Worm (Caenorhabditis elegans) whole organism, L2 larva: ENCODE data around the gene tsen-34.

Experiments
- C34F6.9 ChIP-seq: fragments of 150-350 bp; optimal IDR thresholded peaks from 2 replicates; lab custom pipeline; 2014; ENCODE audit warnings: missing biosample characterization, missing genetic modification characterization
- F13H6.1 ChIP-seq: sonication (generic microtip); optimal IDR thresholded peaks from 2 replicates; lab custom pipeline; 2016; ENCODE audit warnings: missing genetic modification characterization, missing compliant biosample characterization
- R02D3.7 ChIP-seq: fragments of 150-350 bp; optimal IDR thresholded peaks from 2 replicates; lab custom pipeline; 2014; ENCODE audit warnings: missing biosample characterization, missing genetic modification characterization
- Y55F3AM.14 ChIP-seq: fragments of 200-800 bp; sonication (Bioruptor generic); optimal IDR thresholded peaks from 2 replicates; lab custom pipeline; 2018; ENCODE audit warnings: mild to moderate bottlenecking, missing genetic modification characterization, missing compliant biosample characterization
- ZK546.5 ChIP-seq: sonication (generic microtip); optimal IDR thresholded peaks from 2 replicates; lab custom pipeline; 2017; ENCODE audit warnings: missing biosample characterization, missing genetic modification characterization
- alr-1 ChIP-seq: fragments of 150-350 bp; optimal IDR thresholded peaks from 2 replicates; lab custom pipeline; 2014; ENCODE audit warnings: missing biosample characterization, missing genetic modification characterization
- aly-2 ChIP-seq: fragments of 150-350 bp; optimal IDR thresholded peaks from 2 replicates; lab custom pipeline; 2014; ENCODE audit warnings: missing biosample characterization, missing genetic modification characterization
- ama-1 ChIP-seq: fragments of 150-350 bp; optimal IDR thresholded peaks from 2 replicates; lab custom pipeline; 2018; ENCODE audit warnings: inconsistent platforms
- blmp-1 ChIP-seq: sonication (generic microtip); optimal IDR thresholded peaks from 2 replicates; lab custom pipeline; 2017; ENCODE audit warnings: missing genetic modification characterization, mild to moderate bottlenecking, missing compliant biosample characterization, antibody characterized with exemption, moderate library complexity; ENCODE audit not compliant: insufficient read depth
- ceh-82 ChIP-seq: fragments of 150-350 bp; optimal IDR thresholded peaks from 2 replicates; lab custom pipeline; 2014; ENCODE audit warnings: missing biosample characterization, missing genetic modification characterization
- crh-2 ChIP-seq: sonication (generic microtip); optimal IDR thresholded peaks from 2 replicates; lab custom pipeline; 2017; ENCODE audit warnings: missing biosample characterization, missing genetic modification characterization
- dmd-4 ChIP-seq: sonication (generic microtip); optimal IDR thresholded peaks from 2 replicates; lab custom pipeline; 2017; ENCODE audit warnings: missing biosample characterization, missing genetic modification characterization
- egl-27 ChIP-seq: sonication (generic microtip); optimal IDR thresholded peaks from 3 replicates; lab custom pipeline; 2017; ENCODE audit warnings: missing biosample characterization, missing genetic modification reagents, missing genetic modification characterization
- elt-1 ChIP-seq: fragments of 150-350 bp; optimal IDR thresholded peaks from 2 replicates; lab custom pipeline; 2014; ENCODE audit warnings: missing biosample characterization, missing genetic modification characterization
- elt-3 ChIP-seq: sonication (generic microtip); optimal IDR thresholded peaks from 2 replicates; lab custom pipeline; 2017; ENCODE audit warnings: missing biosample characterization, missing genetic modification characterization
- fos-1 ChIP-seq: fragments of 150-350 bp; optimal IDR thresholded peaks from 2 replicates; lab custom pipeline; 2014; ENCODE audit warnings: missing biosample characterization, missing genetic modification characterization
- gmeb-1 ChIP-seq: fragments of 150-350 bp; optimal IDR thresholded peaks from 2 replicates; lab custom pipeline; 2014; ENCODE audit warnings: missing biosample characterization, missing genetic modification characterization
- lin-11 ChIP-seq: fragments of 150-350 bp; sonication (generic microtip); optimal IDR thresholded peaks from 2 replicates; lab custom pipeline; 2014; ENCODE audit warnings: missing biosample characterization, missing genetic modification characterization, inconsistent platforms, mixed read lengths
- lin-13 ChIP-seq: fragments of 150-350 bp; optimal IDR thresholded peaks from 2 replicates; lab custom pipeline; 2014; ENCODE audit warnings: missing biosample characterization, missing genetic modification reagents, missing genetic modification characterization
- lin-39 ChIP-seq: fragments of 150-350 bp; optimal IDR thresholded peaks from 2 replicates; lab custom pipeline; 2014; ENCODE audit warnings: missing biosample characterization, missing genetic modification reagents, missing genetic modification characterization
- lsy-2 ChIP-seq, 2 experiments: fragments of 150-350 bp in 1 of 2; sonication (generic microtip) in 1 of 2; optimal IDR thresholded peaks; 2 replicates each; lab custom pipeline; 2014 to 2017; ENCODE audit warnings: missing biosample characterization in 2 of 2, missing genetic modification characterization in 2 of 2
- mbf-1 ChIP-seq: sonication (generic microtip); optimal IDR thresholded peaks from 2 replicates; lab custom pipeline; 2017; ENCODE audit warnings: missing biosample characterization, missing genetic modification characterization
- mdl-1 ChIP-seq, 2 experiments: fragments of 150-350 bp in 1 of 2; sonication (generic microtip) in 1 of 2; optimal IDR thresholded peaks; 2 replicates each; lab custom pipeline; 2017; ENCODE audit warnings: missing biosample characterization in 2 of 2, missing genetic modification characterization in 2 of 2
- nhr-12 ChIP-seq: fragments of 150-350 bp; optimal IDR thresholded peaks from 2 replicates; lab custom pipeline; 2014; ENCODE audit warnings: missing biosample characterization, missing genetic modification characterization
- nhr-129 ChIP-seq: fragments of 150-350 bp; optimal IDR thresholded peaks from 2 replicates; lab custom pipeline; 2014; ENCODE audit warnings: missing biosample characterization, missing genetic modification characterization
- nhr-21 ChIP-seq: fragments of 150-350 bp; optimal IDR thresholded peaks from 2 replicates; lab custom pipeline; 2014; ENCODE audit warnings: missing biosample characterization, missing genetic modification characterization
- nhr-23 ChIP-seq: fragments of 150-350 bp; optimal IDR thresholded peaks from 2 replicates; lab custom pipeline; 2014; ENCODE audit warnings: missing biosample characterization, missing genetic modification reagents, missing genetic modification characterization
- nhr-237 ChIP-seq: fragments of 150-350 bp; optimal IDR thresholded peaks from 2 replicates; lab custom pipeline; 2014; ENCODE audit warnings: missing biosample characterization, missing genetic modification characterization
- nhr-25 ChIP-seq: fragments of 150-350 bp; sonication (generic microtip); optimal IDR thresholded peaks from 3 replicates; lab custom pipeline; 2014; ENCODE audit warnings: missing biosample characterization, missing genetic modification characterization
- nhr-6 ChIP-seq: fragments of 150-350 bp; optimal IDR thresholded peaks from 2 replicates; lab custom pipeline; 2014; ENCODE audit warnings: missing biosample characterization, missing genetic modification characterization
- nhr-77 ChIP-seq: fragments of 150-350 bp; optimal IDR thresholded peaks from 2 replicates; lab custom pipeline; 2014; ENCODE audit warnings: missing biosample characterization, missing genetic modification characterization
- peb-1 ChIP-seq: fragments of 150-350 bp; optimal IDR thresholded peaks from 2 replicates; lab custom pipeline; 2014; ENCODE audit warnings: missing biosample characterization, missing genetic modification characterization
- sem-4 ChIP-seq: fragments of 150-350 bp; optimal IDR thresholded peaks from 2 replicates; lab custom pipeline; 2014; ENCODE audit warnings: missing biosample characterization, missing genetic modification reagents, missing genetic modification characterization
- skn-1 ChIP-seq: sonication (generic microtip); optimal IDR thresholded peaks from 2 replicates; lab custom pipeline; 2017; ENCODE audit warnings: missing biosample characterization, missing genetic modification characterization
- sma-3 ChIP-seq: sonication (generic microtip); optimal IDR thresholded peaks from 2 replicates; lab custom pipeline; 2016; ENCODE audit warnings: missing genetic modification reagents, missing genetic modification characterization, missing compliant biosample characterization
- sma-9 ChIP-seq, 2 experiments: fragments of 150-350 bp in 1 of 2; sonication (generic microtip) in 1 of 2; optimal IDR thresholded peaks; 2 replicates each; lab custom pipeline; 2014 to 2016; ENCODE audit warnings: missing genetic modification characterization in 2 of 2, mild to moderate bottlenecking in 1 of 2, missing biosample characterization in 1 of 2, missing compliant biosample characterization in 1 of 2, missing genetic modification reagents in 1 of 2, moderate library complexity in 1 of 2
- snpc-4 ChIP-seq: fragments of 150-350 bp; optimal IDR thresholded peaks from 2 replicates; lab custom pipeline; 2014; ENCODE audit warnings: missing biosample characterization, missing genetic modification characterization
- unc-55 ChIP-seq: fragments of 150-350 bp; sonication (generic microtip); optimal IDR thresholded peaks from 3 replicates; lab custom pipeline; 2014; ENCODE audit warnings: missing biosample characterization, missing genetic modification reagents, missing genetic modification characterization
- unc-62 ChIP-seq: fragments of 150-350 bp; optimal IDR thresholded peaks from 2 replicates; lab custom pipeline; 2014; ENCODE audit warnings: missing biosample characterization, missing genetic modification reagents, missing genetic modification characterization
- zag-1 ChIP-seq: fragments of 150-350 bp; optimal IDR thresholded peaks from 2 replicates; lab custom pipeline; 2014; ENCODE audit warnings: missing biosample characterization, missing genetic modification characterization
- ztf-1 ChIP-seq: fragments of 200-800 bp; sonication (Bioruptor generic); conservative IDR thresholded peaks from 2 replicates; pipeline ENCODE4 v1.3.6; 2022; ENCODE audit warnings: missing genetic modification characterization, missing compliant biosample characterization
- ztf-11 ChIP-seq: sonication (generic microtip); optimal IDR thresholded peaks from 2 replicates; lab custom pipeline; 2017; ENCODE audit warnings: missing biosample characterization, missing genetic modification characterization
- ztf-4 ChIP-seq: fragments of 150-350 bp; optimal IDR thresholded peaks from 2 replicates; lab custom pipeline; 2014; ENCODE audit warnings: missing biosample characterization, missing genetic modification characterization

tsen-34 gene

DNA sequence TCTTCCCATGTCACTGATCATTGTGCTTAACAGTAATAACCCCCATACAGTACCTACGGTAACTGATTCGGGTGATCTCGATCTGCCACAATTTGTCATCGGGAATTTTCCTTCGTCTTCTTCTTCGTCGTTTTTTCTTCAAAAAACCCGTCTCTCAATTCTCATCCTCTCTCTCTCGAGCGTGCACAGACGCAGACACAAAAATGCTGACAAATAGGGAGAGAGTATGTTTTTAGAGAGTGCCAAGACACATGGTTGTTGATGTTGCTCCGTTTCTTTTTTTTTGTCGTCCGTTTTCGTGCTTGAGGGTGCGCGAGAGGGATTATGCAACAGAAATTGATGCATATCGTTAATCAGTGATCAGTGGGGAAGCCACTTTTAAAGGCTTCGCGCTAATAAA, 37.1 kb downstream of the tsen-34 start:
- TF ChIP-seq elt-1 (tag; lab: Kevin White, UChicago): no peak
- peak; percentile 36 to 78 for TF ChIP-seq lsy-2 (tag; optimal IDR thresholded peaks at IDR 0.05; lab: Kevin White, UChicago)
- TF ChIP-seq dmd-4 (tag; lab: Kevin White, UChicago): no peak
- no peak for TF ChIP-seq R02D3.7 (tag; lab: Kevin White, UChicago)
- peak; percentile 85 for TF ChIP-seq nhr-129 (tag; lab: Kevin White, UChicago)
- TF ChIP-seq blmp-1 (tag; lab: Kevin White, UChicago): peak; percentile 25
- TF ChIP-seq skn-1 (tag; lab: Kevin White, UChicago): peak; percentile 100
- TF ChIP-seq sma-3 (GFP tag; lab: Kevin White, UChicago): peak; percentile 46
- no peak for TF ChIP-seq ztf-11
- peak; percentile 38 for TF ChIP-seq nhr-6 (tag; lab: Kevin White, UChicago)
- TF ChIP-seq lin-13 (GFP tag; lab: Kevin White, UChicago): peak; percentile 58
- TF ChIP-seq peb-1 (tag; lab: Kevin White, UChicago): no peak
- TF ChIP-seq lin-39 (tag; lab: Kevin White, UChicago): no peak
- TF ChIP-seq sem-4 (tag; lab: Kevin White, UChicago): peak; percentile 6
- peak; percentile 92 for TF ChIP-seq unc-55 (GFP tag; lab: Kevin White, UChicago)
- TF ChIP-seq crh-2 (tag; lab: Kevin White, UChicago): peak; percentile 74
- peak; percentile 38 for TF ChIP-seq zag-1 (tag; lab: Kevin White, UChicago)
- TF ChIP-seq ama-1: peak; percentile 82
- TF ChIP-seq nhr-25 (tag; lab: Kevin White, UChicago): peak; percentile 39
- no peak for TF ChIP-seq mbf-1
- TF ChIP-seq nhr-21 (tag; lab: Kevin White, UChicago): peak; percentile 71
- no peak for TF ChIP-seq alr-1
- peak; percentile 22 for TF ChIP-seq gmeb-1 (tag; lab: Kevin White, UChicago)
- TF ChIP-seq sma-9 (GFP tag; optimal IDR thresholded peaks at IDR 0.05; lab: Kevin White, UChicago): peak; percentile 76
- no peak for TF ChIP-seq sma-9 (tag; optimal IDR thresholded peaks at IDR 0.05; lab: Kevin White, UChicago)
- TF ChIP-seq fos-1 (tag; lab: Kevin White, UChicago): peak; percentile 70
- no peak for TF ChIP-seq Y55F3AM.14 (GFP tag; lab: Kevin White, UChicago)
- peak; percentile 55 for TF ChIP-seq F13H6.1 (tag; lab: Kevin White, UChicago)
- TF ChIP-seq C34F6.9 (tag; lab: Kevin White, UChicago): peak; percentile 81
- peak; percentile 73 to 76 for TF ChIP-seq mdl-1 (tag; optimal IDR thresholded peaks at IDR 0.05; lab: Kevin White, UChicago)
- TF ChIP-seq nhr-12 (tag; lab: Kevin White, UChicago): no peak
- no peak for TF ChIP-seq snpc-4 (tag; lab: Kevin White, UChicago)
- TF ChIP-seq egl-27 (tag; lab: Kevin White, UChicago): peak; percentile 39

DNA sequence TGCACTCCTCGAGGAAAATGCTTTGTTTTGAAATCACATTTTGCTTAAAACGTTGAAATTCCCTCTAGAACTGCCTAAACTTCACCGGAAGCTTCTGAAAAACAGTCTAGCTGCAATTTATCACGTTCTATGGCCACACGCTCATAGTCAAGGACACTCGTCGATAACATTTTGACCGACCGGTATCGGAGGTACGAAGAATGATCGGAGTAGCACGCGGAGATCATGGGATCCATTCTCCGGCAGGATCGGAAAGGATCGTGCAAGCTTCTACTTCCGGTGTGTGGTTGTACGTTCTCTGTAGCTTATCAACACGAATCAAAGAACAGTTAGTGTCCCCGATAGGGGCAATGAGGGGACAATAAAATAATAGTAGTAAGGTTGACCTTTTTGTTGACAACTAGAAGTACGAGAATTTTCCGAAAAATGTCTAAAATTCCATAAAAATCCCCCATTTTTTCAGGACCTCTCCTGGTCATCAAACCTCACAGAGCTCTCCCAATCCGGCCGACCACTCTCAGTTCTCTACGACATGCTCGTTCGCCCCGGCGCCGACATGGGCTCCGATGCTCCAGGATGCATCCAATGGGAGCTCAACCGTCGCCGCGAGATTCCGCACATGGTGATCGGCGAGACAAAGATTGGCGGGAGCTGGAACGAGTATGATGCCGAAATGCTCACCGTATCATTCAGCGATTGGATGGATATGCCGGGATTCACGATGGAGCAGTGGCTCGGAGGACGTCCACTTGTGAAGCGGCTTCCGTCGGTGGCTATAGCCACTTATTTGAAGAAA, 38.0 kb downstream of the tsen-34 start:
- TF ChIP-seq nhr-23: no peak
- no peak for TF ChIP-seq unc-62 (GFP tag; lab: Kevin White, UChicago)
- TF ChIP-seq ztf-11: no peak
- TF ChIP-seq egl-27 (tag; lab: Kevin White, UChicago): peak; percentile 4
- TF ChIP-seq ztf-1 (GFP tag; lab: Robert Waterston, UW): no peak
- TF ChIP-seq sma-9 (GFP tag; optimal IDR thresholded peaks at IDR 0.05; lab: Kevin White, UChicago): peak; percentile 73
- no peak for TF ChIP-seq sma-9 (tag; optimal IDR thresholded peaks at IDR 0.05; lab: Kevin White, UChicago)
- no peak for TF ChIP-seq elt-3 (tag; lab: Kevin White, UChicago)
- TF ChIP-seq mbf-1: no peak
- no peak for TF ChIP-seq zag-1 (tag; lab: Kevin White, UChicago)
- TF ChIP-seq unc-55 (GFP tag; lab: Kevin White, UChicago): no peak
- no peak for TF ChIP-seq mdl-1 (tag; optimal IDR thresholded peaks at IDR 0.05; lab: Kevin White, UChicago)
- TF ChIP-seq aly-2 (tag; lab: Kevin White, UChicago): no peak
- TF ChIP-seq peb-1 (tag; lab: Kevin White, UChicago): no peak
- no peak for TF ChIP-seq blmp-1 (tag; lab: Kevin White, UChicago)
- TF ChIP-seq nhr-77 (tag; lab: Kevin White, UChicago): no peak
- TF ChIP-seq lsy-2 (tag; optimal IDR thresholded peaks at IDR 0.05; lab: Kevin White, UChicago): no peak
- no peak for TF ChIP-seq C34F6.9 (tag; lab: Kevin White, UChicago)
- no peak for TF ChIP-seq sem-4 (tag; lab: Kevin White, UChicago)
- TF ChIP-seq ama-1: no peak
- TF ChIP-seq nhr-6 (tag; lab: Kevin White, UChicago): no peak
- TF ChIP-seq ceh-82 (tag; lab: Kevin White, UChicago): no peak
- no peak for TF ChIP-seq snpc-4 (tag; lab: Kevin White, UChicago)
- TF ChIP-seq lin-39 (tag; lab: Kevin White, UChicago): no peak
- no peak for TF ChIP-seq alr-1
- TF ChIP-seq dmd-4 (tag; lab: Kevin White, UChicago): no peak
- no peak for TF ChIP-seq ZK546.5
- TF ChIP-seq lin-11 (tag; lab: Kevin White, UChicago): no peak
- TF ChIP-seq R02D3.7 (tag; lab: Kevin White, UChicago): no peak
- peak; percentile 24 for TF ChIP-seq sma-3 (GFP tag; lab: Kevin White, UChicago)
- TF ChIP-seq F13H6.1 (tag; lab: Kevin White, UChicago): no peak
- TF ChIP-seq crh-2 (tag; lab: Kevin White, UChicago): no peak
- no peak for TF ChIP-seq gmeb-1 (tag; lab: Kevin White, UChicago)
- no peak for TF ChIP-seq Y55F3AM.14 (GFP tag; lab: Kevin White, UChicago)
- TF ChIP-seq fos-1 (tag; lab: Kevin White, UChicago): peak; percentile 21
- TF ChIP-seq nhr-237 (tag; lab: Kevin White, UChicago): no peak
- peak; percentile 86 for TF ChIP-seq nhr-21 (tag; lab: Kevin White, UChicago)
- TF ChIP-seq ztf-4: no peak
- no peak for TF ChIP-seq nhr-129 (tag; lab: Kevin White, UChicago)
- TF ChIP-seq, all 48 proteins: peak for 5
